Worm (Caenorhabditis elegans): Measurements from ENCODE around the gene rmif-2.
"Not testable (repeated sequence)": the region's sequence is repeated elsewhere in the genome, so short reads cannot be mapped to it uniquely, and the experiment has no call there.

The rmif-2 gene

DNA sequence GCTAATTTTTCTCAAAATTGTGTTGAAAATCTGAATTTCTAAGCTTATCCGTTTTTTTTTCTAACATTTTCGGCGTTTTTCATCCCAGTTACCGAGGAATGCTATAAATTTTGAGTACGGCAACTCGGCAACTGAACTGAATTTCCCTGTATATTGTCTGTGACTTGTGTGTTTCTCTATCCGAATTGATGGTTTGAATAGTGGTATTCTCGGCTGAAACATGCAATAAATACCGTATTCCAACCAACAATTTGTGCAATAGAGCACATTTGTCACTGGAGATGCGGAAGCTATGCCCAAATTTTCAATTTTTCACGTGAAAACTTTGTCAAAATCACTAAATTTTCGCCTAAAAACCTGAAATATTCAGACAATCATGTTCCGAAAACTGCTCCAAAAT is at the start of gene rmif-2:
rmif-2 (plus strand) TSS at position 301 of the 400 bp plus-strand sequence.
- TF ChIP-seq ets-7 (tag; optimal IDR thresholded peaks at IDR 0.05); ama-1 (optimal IDR thresholded peaks at IDR 0.05); tbx-37 (GFP tag; conservative IDR thresholded peaks at IDR 0.05): not testable (repeated sequence)

DNA sequence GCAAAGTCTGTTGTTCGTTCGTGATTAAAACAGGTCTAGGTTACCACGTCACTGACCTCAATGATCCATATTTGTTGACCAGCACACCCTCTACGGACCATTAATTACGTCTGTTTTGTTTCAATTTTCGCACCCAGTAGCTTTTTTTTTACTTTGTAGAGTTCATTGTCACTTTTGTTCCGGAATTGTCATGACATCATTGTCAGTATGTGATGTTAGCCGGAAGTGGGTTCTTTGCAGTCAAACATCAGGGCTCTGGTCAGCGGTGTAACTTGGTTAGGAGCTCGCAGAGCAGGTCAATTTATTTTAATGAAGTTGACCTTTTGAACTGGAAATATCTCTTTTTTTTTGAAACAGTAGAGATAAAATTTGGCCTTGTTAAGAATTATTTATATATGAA is 45.7 kb upstream of the rmif-2 start, which contains the start of gene C44B12.6:
C44B12.6 (minus strand) TSS at position 101 of the 400 bp plus-strand sequence.
- TF ChIP-seq flt-1 (GFP tag; IDR thresholded peaks at IDR 0.05) (no peak), scrt-1 (GFP tag; IDR thresholded peaks at IDR 0.05) (no peak), hnd-1 (tag; optimal IDR thresholded peaks at IDR 0.05) (no peak), ets-7 (tag; optimal IDR thresholded peaks at IDR 0.05) (no peak), ceh-36 (tag; optimal IDR thresholded peaks at IDR 0.05) (no peak), hmg-4 (GFP tag; optimal IDR thresholded peaks at IDR 0.05) (no peak), ceh-13 (GFP tag; optimal IDR thresholded peaks at IDR 0.05) (no peak), F13C5.2 (tag; optimal IDR thresholded peaks at IDR 0.05) (no peak), hmbx-1 (tag; optimal IDR thresholded peaks at IDR 0.05) (no peak)

DNA sequence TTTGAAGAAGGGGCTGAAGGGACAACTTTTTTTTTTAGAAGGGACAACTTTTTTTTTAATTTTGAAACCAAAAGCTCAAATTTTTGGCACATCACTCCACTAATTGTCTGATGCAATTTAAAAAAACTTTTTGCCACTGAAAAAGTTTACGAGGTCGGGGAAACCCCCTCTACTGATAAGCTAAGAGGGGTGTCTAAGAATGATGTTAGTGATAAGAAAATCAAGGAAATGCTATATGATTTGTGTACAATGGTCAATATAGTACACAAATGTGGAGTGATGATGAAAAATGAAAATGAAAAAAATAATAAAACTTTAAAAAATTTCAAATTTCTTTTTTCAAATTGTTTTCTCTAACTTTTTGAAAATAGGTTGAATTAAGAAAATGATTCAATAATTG is 34.8 kb upstream of the rmif-2 start:
- TF ChIP-seq hnd-1 (tag; optimal IDR thresholded peaks at IDR 0.05) (no peak), flt-1 (GFP tag; IDR thresholded peaks at IDR 0.05) (no peak), ceh-36 (tag; optimal IDR thresholded peaks at IDR 0.05) (no peak), ceh-13 (GFP tag; optimal IDR thresholded peaks at IDR 0.05) (no peak), F13C5.2 (tag; optimal IDR thresholded peaks at IDR 0.05) (no peak), hmbx-1 (tag; optimal IDR thresholded peaks at IDR 0.05) (no peak), hmg-4 (GFP tag; optimal IDR thresholded peaks at IDR 0.05) (no peak), tbx-37 (GFP tag; conservative IDR thresholded peaks at IDR 0.05) (no peak), tra-4 (tag; optimal IDR thresholded peaks at IDR 0.05) (no peak)

DNA sequence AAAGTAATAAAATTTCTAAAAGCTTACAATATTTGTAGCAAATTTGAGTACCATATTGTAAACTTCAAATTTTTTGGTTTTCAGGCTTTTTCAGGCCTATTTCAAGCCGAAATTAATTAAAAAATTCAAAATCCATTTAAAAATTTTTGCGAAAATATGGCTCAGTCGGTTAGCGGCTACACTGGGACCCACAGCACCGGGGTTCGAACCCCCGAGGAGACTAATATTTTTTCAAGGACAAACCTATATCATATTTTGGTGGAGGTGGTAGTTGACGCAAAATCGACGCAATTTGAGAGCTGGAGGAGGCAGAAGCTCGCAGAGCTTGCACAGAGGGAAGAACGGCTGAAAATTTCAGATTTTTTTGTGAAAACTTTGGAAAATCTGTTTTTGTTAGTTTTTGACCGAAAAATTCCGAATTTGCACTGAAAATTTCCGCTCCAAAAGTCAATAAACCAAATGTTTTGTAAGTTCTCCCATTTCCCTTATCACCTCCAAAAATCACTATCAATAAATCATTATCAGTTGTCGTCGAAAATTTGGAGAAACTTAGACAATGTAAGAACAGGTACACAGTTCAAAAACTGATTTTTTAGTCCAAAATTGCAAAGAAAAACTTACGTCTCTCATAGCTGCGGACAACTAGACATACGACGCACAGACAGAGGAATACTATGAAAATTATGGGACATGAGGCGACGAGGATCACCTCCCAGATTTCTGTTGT is 33.8 kb upstream of the rmif-2 start:
- TF ChIP-seq ets-7 (tag; optimal IDR thresholded peaks at IDR 0.05) (no peak), tra-4 (tag; optimal IDR thresholded peaks at IDR 0.05) (no peak), tbx-37 (GFP tag; conservative IDR thresholded peaks at IDR 0.05) (no peak), scrt-1 (GFP tag; IDR thresholded peaks at IDR 0.05) (no peak), tbx-11 (GFP tag; IDR thresholded peaks at IDR 0.05) (no peak), F13C5.2 (tag; optimal IDR thresholded peaks at IDR 0.05) (no peak), hmg-4 (GFP tag; optimal IDR thresholded peaks at IDR 0.05) (no peak), sea-1 (GFP tag; conservative IDR thresholded peaks at IDR 0.05) (no peak), ceh-36 (tag; optimal IDR thresholded peaks at IDR 0.05) (no peak), hnd-1 (tag; optimal IDR thresholded peaks at IDR 0.05) (no peak), hmbx-1 (tag; optimal IDR thresholded peaks at IDR 0.05) (no peak), flt-1 (GFP tag; IDR thresholded peaks at IDR 0.05) (no peak), aly-1 (tag; optimal IDR thresholded peaks at IDR 0.05) (no peak)

DNA sequence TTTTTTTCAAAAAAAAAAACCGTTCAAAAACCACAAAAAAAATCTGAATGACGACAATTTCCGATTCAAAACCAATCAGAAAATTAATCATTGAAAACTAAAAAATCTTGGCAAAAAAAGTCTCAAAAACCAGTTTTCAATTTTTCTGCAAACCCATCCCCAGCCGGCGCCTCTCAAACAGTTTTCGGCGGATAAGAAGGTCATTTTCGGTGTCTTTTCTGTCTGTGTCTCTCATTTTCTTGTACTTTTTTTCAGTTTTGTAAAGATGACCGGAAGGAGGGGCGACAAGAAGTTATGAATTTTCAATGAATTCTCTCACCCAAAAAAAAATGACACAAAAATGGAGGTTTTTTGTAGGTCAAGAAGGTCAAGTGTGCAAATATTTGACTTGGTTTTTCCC is 27.2 kb upstream of the rmif-2 start:
- TF ChIP-seq hmg-4 (GFP tag; optimal IDR thresholded peaks at IDR 0.05) (no peak), tbx-11 (GFP tag; IDR thresholded peaks at IDR 0.05) (no peak), aly-1 (tag; optimal IDR thresholded peaks at IDR 0.05) (no peak), ceh-13 (GFP tag; optimal IDR thresholded peaks at IDR 0.05) (no peak), B0310.2 (tag; optimal IDR thresholded peaks at IDR 0.05) (no peak), ets-7 (tag; optimal IDR thresholded peaks at IDR 0.05) (no peak), tra-4 (tag; optimal IDR thresholded peaks at IDR 0.05) (no peak), ama-1 (optimal IDR thresholded peaks at IDR 0.05) (no peak), flt-1 (GFP tag; IDR thresholded peaks at IDR 0.05) (no peak), hmbx-1 (tag; optimal IDR thresholded peaks at IDR 0.05) (no peak)

DNA sequence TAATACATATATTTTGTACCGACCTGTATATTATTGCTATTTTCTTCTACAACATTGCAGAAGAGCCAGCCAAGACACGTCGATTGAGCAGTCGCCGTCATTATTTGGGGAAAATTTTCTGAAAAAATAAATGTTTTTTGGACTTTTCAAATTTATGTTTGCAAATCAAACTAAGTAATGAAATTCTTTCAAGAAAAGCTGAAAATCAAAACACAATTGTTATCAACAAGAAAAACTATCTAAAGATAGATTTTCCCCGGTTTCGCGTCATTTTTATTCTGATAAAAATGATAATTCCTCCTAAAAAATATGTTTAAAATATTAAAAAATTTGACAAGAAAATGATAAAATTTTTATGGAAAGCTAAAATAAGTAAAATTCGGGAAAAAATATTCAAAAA is 24.5 kb upstream of the rmif-2 start, which contains the start of gene C50A2.3:
C50A2.3 (minus strand) TSS at position 101 of the 400 bp plus-strand sequence.
- TF ChIP-seq flt-1 (GFP tag; IDR thresholded peaks at IDR 0.05) (no peak), tbx-11 (GFP tag; IDR thresholded peaks at IDR 0.05) (no peak), ama-1 (optimal IDR thresholded peaks at IDR 0.05) (no peak), pes-1 (GFP tag; IDR thresholded peaks at IDR 0.05) (no peak), hmg-4 (GFP tag; optimal IDR thresholded peaks at IDR 0.05) (no peak), tbx-37 (GFP tag; conservative IDR thresholded peaks at IDR 0.05) (no peak), tra-4 (tag; optimal IDR thresholded peaks at IDR 0.05) (no peak), aly-1 (tag; optimal IDR thresholded peaks at IDR 0.05) (no peak)

DNA sequence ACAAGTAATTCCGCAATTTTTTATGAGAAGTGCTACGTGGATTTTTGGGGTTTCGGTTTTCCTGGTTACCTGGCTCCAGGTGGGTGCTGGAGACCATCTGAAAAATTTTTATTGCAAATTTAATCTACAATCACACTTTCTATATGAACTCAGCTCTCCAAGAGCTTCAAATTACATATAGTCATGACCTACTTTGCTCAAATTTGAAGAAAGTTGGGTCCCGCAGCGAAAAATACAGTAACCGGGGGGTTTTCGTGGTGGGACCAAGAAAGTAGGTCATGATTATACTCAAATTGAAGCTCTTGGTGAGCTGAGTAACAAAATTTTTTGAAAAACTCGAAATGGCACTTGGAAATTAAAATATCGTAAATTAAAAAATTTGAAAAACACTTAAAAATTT is 22.0 kb upstream of the rmif-2 start, which contains the start of gene ets-8:
ets-8 (minus strand) TSS at position 101 of the 400 bp plus-strand sequence.
- TF ChIP-seq hmbx-1 (tag; optimal IDR thresholded peaks at IDR 0.05) (no peak), ets-7 (tag; optimal IDR thresholded peaks at IDR 0.05) (no peak), B0310.2 (tag; optimal IDR thresholded peaks at IDR 0.05) (no peak), flt-1 (GFP tag; IDR thresholded peaks at IDR 0.05) (no peak), tbx-11 (GFP tag; IDR thresholded peaks at IDR 0.05) (no peak), ama-1 (optimal IDR thresholded peaks at IDR 0.05) (no peak), ceh-13 (GFP tag; optimal IDR thresholded peaks at IDR 0.05) (no peak), hmg-4 (GFP tag; optimal IDR thresholded peaks at IDR 0.05) (no peak), scrt-1 (GFP tag; IDR thresholded peaks at IDR 0.05) (no peak)

DNA sequence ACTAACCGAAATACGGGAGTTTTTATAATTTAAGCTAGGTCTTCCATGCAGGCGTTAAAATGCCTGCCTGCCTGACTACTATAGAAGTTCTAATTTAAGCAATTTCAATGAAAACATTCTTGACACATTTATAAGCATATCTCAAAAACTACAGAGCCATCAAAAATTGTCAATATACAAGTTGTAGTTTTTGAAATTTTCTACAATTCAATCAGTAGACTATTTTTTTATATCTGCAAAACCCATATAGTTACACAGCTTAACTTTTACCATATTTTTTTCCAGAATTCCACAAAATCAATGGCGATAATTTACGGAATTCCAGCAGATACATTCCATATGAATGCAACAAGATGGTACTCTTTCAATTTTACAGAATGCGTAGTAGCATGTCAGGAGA is 19.3 kb upstream of the rmif-2 start, which contains the start of gene C50A2.7:
C50A2.7 (plus strand) TSS at position 301 of the 400 bp plus-strand sequence.
- TF ChIP-seq tbx-37 (GFP tag; conservative IDR thresholded peaks at IDR 0.05) (no peak), sea-1 (GFP tag; conservative IDR thresholded peaks at IDR 0.05) (no peak)
